Fruit fly (Drosophila melanogaster) whole organism, embryonic: ENCODE data around the gene svp.
A peak's percentile ranks its signal among the peaks of the same experiment; 100 is the strongest.

Experiments
- ATbp ChIP-seq: fragments of 200-800 bp; sonication (Bioruptor generic); optimal IDR thresholded peaks from 2 replicates; lab custom pipeline; 2017; ENCODE audit warnings: missing biosample characterization, mild to moderate bottlenecking, missing genetic modification characterization, missing genetic modification reagents
- Atf3 ChIP-seq: fragments of 200-800 bp; sonication (Bioruptor generic); optimal IDR thresholded peaks from 3 replicates; lab custom pipeline; 2016; ENCODE audit warnings: missing biosample characterization, missing genetic modification characterization
- B-H2 ChIP-seq: fragments of 200-800 bp; sonication (Bioruptor generic); optimal IDR thresholded peaks from 2 replicates; lab custom pipeline; 2018; ENCODE audit warnings: missing biosample characterization, mild to moderate bottlenecking, missing genetic modification characterization
- BEAF-32 ChIP-seq: fragments of 200-800 bp; sonication (Bioruptor generic); optimal IDR thresholded peaks from 3 replicates; lab custom pipeline; 2017; ENCODE audit warnings: missing biosample characterization, missing genetic modification characterization, mild to moderate bottlenecking, moderate library complexity, missing genetic modification reagents
- Bgb ChIP-seq: fragments of 200-800 bp; sonication (Bioruptor generic); IDR thresholded peaks from 2 replicates; pipeline ENCODE4 v1.3.6; 2022; ENCODE audit warnings: missing biosample characterization, missing genetic modification characterization; ENCODE audit not compliant: partially characterized antibody
- BtbVII ChIP-seq: fragments of 200-800 bp; sonication (Bioruptor generic); optimal IDR thresholded peaks from 3 replicates; lab custom pipeline; 2017; ENCODE audit warnings: missing biosample characterization, mild to moderate bottlenecking, missing genetic modification characterization
- CG10462 ChIP-seq: fragments of 200-800 bp; sonication (Bioruptor generic); optimal IDR thresholded peaks from 2 replicates; lab custom pipeline; 2016; ENCODE audit warnings: missing biosample characterization, missing genetic modification characterization
- CG10959 ChIP-seq: fragments of 200-800 bp; sonication (Bioruptor generic); IDR thresholded peaks from 2 replicates; pipeline ENCODE4 v1.3.6; 2022; ENCODE audit warnings: missing biosample characterization, missing genetic modification characterization
- CG11247 ChIP-seq: fragments of 200-800 bp; sonication (Bioruptor generic); IDR thresholded peaks from 2 replicates; pipeline ENCODE4 v1.3.6; 2022; ENCODE audit warnings: missing biosample characterization, missing genetic modification characterization
- CG11456 ChIP-seq: fragments of 200-800 bp; sonication (Bioruptor generic); IDR thresholded peaks from 3 replicates; pipeline ENCODE4 v1.3.6; 2022; ENCODE audit warnings: missing biosample characterization, missing genetic modification characterization
- CG12769 ChIP-seq: fragments of 200-800 bp; sonication (Bioruptor generic); optimal IDR thresholded peaks from 2 replicates; lab custom pipeline; 2019; ENCODE audit warnings: missing biosample characterization, mild to moderate bottlenecking, missing genetic modification characterization, moderate library complexity
- CG14667 ChIP-seq: fragments of 200-800 bp; sonication (Bioruptor generic); IDR thresholded peaks from 2 replicates; pipeline ENCODE4 v1.3.6; 2022; ENCODE audit warnings: missing biosample characterization, missing genetic modification characterization
- CG1529 ChIP-seq: fragments of 200-800 bp; sonication (Bioruptor generic); optimal IDR thresholded peaks from 3 replicates; lab custom pipeline; 2018; ENCODE audit warnings: missing biosample characterization, missing genetic modification characterization
- CG17359 ChIP-seq: fragments of 200-800 bp; sonication (Bioruptor generic); optimal IDR thresholded peaks from 3 replicates; lab custom pipeline; 2018; ENCODE audit warnings: missing biosample characterization, mild to moderate bottlenecking, missing genetic modification characterization, moderate library complexity
- CG17829 ChIP-seq: fragments of 200-800 bp; optimal IDR thresholded peaks from 2 replicates; lab custom pipeline; 2019; ENCODE audit warnings: missing biosample characterization, mild to moderate bottlenecking, missing genetic modification characterization, moderate library complexity
- CG2120 ChIP-seq: fragments of 200-800 bp; sonication (Bioruptor generic); optimal IDR thresholded peaks from 3 replicates; lab custom pipeline; 2016; ENCODE audit warnings: missing biosample characterization, missing genetic modification characterization
- CG32772 ChIP-seq: fragments of 200-800 bp; sonication (Bioruptor generic); IDR thresholded peaks from 2 replicates; pipeline ENCODE4 v1.3.6; 2022; ENCODE audit warnings: missing biosample characterization, missing genetic modification characterization
- CG34224 ChIP-seq: fragments of 200-800 bp; sonication (Bioruptor generic); IDR thresholded peaks from 3 replicates; pipeline ENCODE4 v1.3.6; 2022; ENCODE audit warnings: missing biosample characterization, missing genetic modification characterization; ENCODE audit not compliant: partially characterized antibody
- CG4404 ChIP-seq: fragments of 200-800 bp; sonication (Bioruptor generic); IDR thresholded peaks from 2 replicates; pipeline ENCODE4 v1.3.6; 2022; ENCODE audit warnings: missing biosample characterization, missing genetic modification characterization
- CG4617 ChIP-seq: fragments of 200-800 bp; sonication (Bioruptor generic); optimal IDR thresholded peaks from 3 replicates; lab custom pipeline; 2016; ENCODE audit warnings: missing biosample characterization, missing genetic modification characterization, borderline replicate concordance
- CG6765 ChIP-seq: fragments of 200-800 bp; sonication (Bioruptor generic); optimal IDR thresholded peaks from 3 replicates; lab custom pipeline; 2017; ENCODE audit warnings: missing biosample characterization, mild to moderate bottlenecking, missing genetic modification characterization
- CG6813 ChIP-seq: fragments of 200-800 bp; sonication (Bioruptor generic); optimal IDR thresholded peaks from 2 replicates; lab custom pipeline; 2017; ENCODE audit warnings: missing biosample characterization, missing genetic modification characterization, mild to moderate bottlenecking, moderate library complexity, missing genetic modification reagents
- CG7963 ChIP-seq: fragments of 200-800 bp; sonication (Bioruptor generic); IDR thresholded peaks from 3 replicates; pipeline ENCODE4 v1.3.6; 2022; ENCODE audit warnings: missing biosample characterization, missing genetic modification characterization; ENCODE audit not compliant: partially characterized antibody
- CG8478 ChIP-seq: fragments of >200 bp; optimal IDR thresholded peaks from 2 replicates; lab custom pipeline; 2018
- CkIIα-i1 ChIP-seq: fragments of 200-800 bp; sonication (Bioruptor generic); IDR thresholded peaks from 2 replicates; pipeline ENCODE4 v1.3.6; 2022; ENCODE audit warnings: missing biosample characterization, missing genetic modification characterization
- D ChIP-seq, 2 experiments: fragments of 200-800 bp in 1 of 2; fragments of >200 bp in 1 of 2; sonication (Bioruptor generic) in 1 of 2; optimal IDR thresholded peaks; 2 replicates in 1 of 2; 3 replicates in 1 of 2; lab custom pipeline; 2017; ENCODE audit warnings: mild to moderate bottlenecking in 1 of 2, missing biosample characterization in 1 of 2, missing genetic modification characterization in 1 of 2, missing genetic modification reagents in 1 of 2
- Dfd ChIP-seq, 2 experiments: fragments of >200 bp; optimal IDR thresholded peaks; 2 replicates each; lab custom pipeline; 2017; ENCODE audit warnings: missing biosample characterization in 2 of 2, missing genetic modification characterization in 2 of 2
- Dll ChIP-seq: fragments of 200-800 bp; sonication (Bioruptor generic); IDR thresholded peaks from 4 replicates; pipeline ENCODE4 v1.3.6; 2022; ENCODE audit warnings: missing biosample characterization, missing genetic modification characterization; ENCODE audit not compliant: partially characterized antibody
- E2f1 ChIP-seq: fragments of 200-800 bp; sonication (Bioruptor generic); IDR thresholded peaks from 2 replicates; pipeline ENCODE4 v1.3.6; 2022; ENCODE audit warnings: missing biosample characterization, missing genetic modification characterization
- HLH54F ChIP-seq: fragments of 200-800 bp; sonication (Bioruptor generic); optimal IDR thresholded peaks from 3 replicates; lab custom pipeline; 2016; ENCODE audit warnings: missing biosample characterization, missing genetic modification characterization
- Mes4 ChIP-seq: fragments of 200-800 bp; sonication (Bioruptor generic); optimal IDR thresholded peaks from 2 replicates; lab custom pipeline; 2016; ENCODE audit warnings: missing biosample characterization, missing genetic modification characterization
- Myb ChIP-seq: fragments of 200-800 bp; sonication (Bioruptor generic); optimal IDR thresholded peaks from 2 replicates; lab custom pipeline; 2016; ENCODE audit warnings: missing biosample characterization, missing genetic modification characterization
- Poxn ChIP-seq: fragments of 200-800 bp; sonication (Bioruptor generic); IDR thresholded peaks from 2 replicates; pipeline ENCODE4 v1.3.6; 2022; ENCODE audit warnings: missing biosample characterization, missing genetic modification characterization
- Scr ChIP-seq: fragments of 200-800 bp; sonication (Bioruptor generic); IDR thresholded peaks from 2 replicates; pipeline ENCODE4 v1.3.6; 2022; ENCODE audit warnings: missing biosample characterization, missing genetic modification characterization; ENCODE audit not compliant: partially characterized antibody
- TFAM ChIP-seq: fragments of 200-800 bp; sonication (Bioruptor generic); optimal IDR thresholded peaks from 2 replicates; lab custom pipeline; 2017; ENCODE audit warnings: missing biosample characterization, missing genetic modification characterization, inconsistent platforms
- ato ChIP-seq: fragments of 200-800 bp; sonication (Bioruptor generic); IDR thresholded peaks from 2 replicates; pipeline ENCODE4 v1.3.6; 2022; ENCODE audit warnings: missing biosample characterization, missing genetic modification characterization; ENCODE audit not compliant: partially characterized antibody
- cad ChIP-seq: fragments of >200 bp; optimal IDR thresholded peaks from 2 replicates; lab custom pipeline; 2017; ENCODE audit warnings: missing biosample characterization, missing genetic modification characterization
- chinmo ChIP-seq: fragments of 200-800 bp; sonication (Bioruptor generic); IDR thresholded peaks from 4 replicates; pipeline ENCODE4 v1.3.6; 2022; ENCODE audit warnings: missing biosample characterization, missing genetic modification characterization; ENCODE audit not compliant: partially characterized antibody
- dimm ChIP-seq: fragments of 200-800 bp; sonication (Bioruptor generic); IDR thresholded peaks from 2 replicates; pipeline ENCODE4 v1.3.6; 2022; ENCODE audit warnings: missing biosample characterization, missing genetic modification characterization
- emc ChIP-seq: fragments of 200-800 bp; sonication (Bioruptor generic); optimal IDR thresholded peaks from 2 replicates; lab custom pipeline; 2016; ENCODE audit warnings: missing biosample characterization, missing genetic modification characterization
- klu ChIP-seq: fragments of 200-800 bp; sonication (Bioruptor generic); IDR thresholded peaks from 2 replicates; pipeline ENCODE4 v1.3.6; 2022; ENCODE audit warnings: missing biosample characterization, missing genetic modification characterization
- pzg ChIP-seq: fragments of 200-800 bp; sonication (Bioruptor generic); optimal IDR thresholded peaks from 3 replicates; lab custom pipeline; 2018; ENCODE audit warnings: missing biosample characterization, mild to moderate bottlenecking, missing genetic modification characterization, moderate library complexity
- salm ChIP-seq: fragments of 200-800 bp; sonication (Bioruptor generic); optimal IDR thresholded peaks from 2 replicates; lab custom pipeline; 2018; ENCODE audit warnings: missing biosample characterization, mild to moderate bottlenecking, missing genetic modification characterization
- sens-2 ChIP-seq: fragments of 200-800 bp; sonication (Bioruptor generic); IDR thresholded peaks from 2 replicates; pipeline ENCODE4 v1.3.6; 2022; ENCODE audit warnings: missing biosample characterization, missing genetic modification characterization
- sisA ChIP-seq: fragments of 200-800 bp; sonication (Bioruptor generic); IDR thresholded peaks from 2 replicates; pipeline ENCODE4 v1.3.6; 2022; ENCODE audit warnings: missing biosample characterization, missing genetic modification characterization
- tgo ChIP-seq: fragments of 200-800 bp; sonication (Bioruptor generic); IDR thresholded peaks from 3 replicates; pipeline ENCODE4 v1.3.6; 2022; ENCODE audit warnings: missing biosample characterization, missing genetic modification characterization
- tx ChIP-seq: fragments of 200-800 bp; sonication (Bioruptor generic); optimal IDR thresholded peaks from 2 replicates; lab custom pipeline; 2016; ENCODE audit warnings: missing biosample characterization, missing genetic modification characterization
- unc-4 ChIP-seq: fragments of 200-800 bp; sonication (Bioruptor generic); IDR thresholded peaks from 2 replicates; pipeline ENCODE4 v1.3.6; 2022; ENCODE audit warnings: missing biosample characterization, missing genetic modification characterization; ENCODE audit not compliant: partially characterized antibody
- usp ChIP-seq: fragments of >200 bp; optimal IDR thresholded peaks from 2 replicates; lab custom pipeline; 2017; ENCODE audit warnings: missing biosample characterization, missing genetic modification characterization
- vvl ChIP-seq: fragments of 200-800 bp; sonication (Bioruptor generic); IDR thresholded peaks from 2 replicates; pipeline ENCODE4 v1.3.6; 2022; ENCODE audit warnings: missing biosample characterization, missing genetic modification characterization
- yki ChIP-seq: fragments of >200 bp; optimal IDR thresholded peaks from 3 replicates; lab custom pipeline; 2018
- zf30C ChIP-seq: fragments of 200-800 bp; sonication (Bioruptor generic); optimal IDR thresholded peaks from 3 replicates; lab custom pipeline; 2018; ENCODE audit warnings: missing biosample characterization, mild to moderate bottlenecking, missing genetic modification characterization

Gene svp

dm6 chr3R:12219497-12219896 lies 39.0 kb upstream of the svp start, which contains the start of gene Cog1 (continued):
- peak; percentile 55; the same call in 1 of the 2 replicates for TF ChIP-seq ato (GFP tag; lab: Robert Waterston, UW)
- no peak for TF ChIP-seq CkIIα-i1 (GFP tag; lab: Robert Waterston, UW)
- no peak for TF ChIP-seq usp (GFP tag; lab: Kevin White, UChicago)
- TF ChIP-seq zf30C (GFP tag; lab: Kevin White, UChicago): no peak
- no peak for TF ChIP-seq HLH54F (GFP tag; lab: Kevin White, UChicago)
- no peak for TF ChIP-seq yki (lab: Kevin White, UChicago)
- TF ChIP-seq CG6765: no peak
- TF ChIP-seq CG4404: no peak
- TF ChIP-seq CG34224: peak; percentile 79
- TF ChIP-seq CG2120 (GFP tag; lab: Kevin White, UChicago): no peak
- TF ChIP-seq salm (tag; lab: Kevin White, UChicago): no peak
- TF ChIP-seq unc-4 (GFP tag; lab: Robert Waterston, UW): peak; percentile 80
- no peak for TF ChIP-seq vvl (GFP tag; lab: Robert Waterston, UW)
- TF ChIP-seq CG17359: no peak
- TF ChIP-seq CG8478 (lab: Kevin White, UChicago): no peak
- no peak for TF ChIP-seq cad
- no peak for TF ChIP-seq CG11247 (GFP tag; lab: Robert Waterston, UW)
- TF ChIP-seq BtbVII: no peak
- peak; percentile 70 for TF ChIP-seq Bgb (GFP tag; lab: Robert Waterston, UW)
- TF ChIP-seq tx (GFP tag; lab: Kevin White, UChicago): no peak
- peak; percentile 42 for TF ChIP-seq pzg (GFP tag; lab: Kevin White, UChicago)
- TF ChIP-seq klu (GFP tag; lab: Robert Waterston, UW): no peak
- TF ChIP-seq B-H2: no peak
- TF ChIP-seq Poxn (GFP tag; lab: Robert Waterston, UW): no peak
- no peak for TF ChIP-seq dimm (GFP tag; lab: Robert Waterston, UW)
- TF ChIP-seq CG1529: no peak
- peak; percentile 39; the same call in 2 of the 3 replicates for TF ChIP-seq CG7963
- TF ChIP-seq Mes4: no peak
- TF ChIP-seq Dfd (GFP tag; optimal IDR thresholded peaks at IDR 0.05; lab: Kevin White, UChicago): no peak
- TF ChIP-seq CG12769 (tag; lab: Kevin White, UChicago): no peak
- TF ChIP-seq CG6813 (GFP tag; lab: Kevin White, UChicago): no peak
- TF ChIP-seq E2f1 (GFP tag; lab: Robert Waterston, UW): no peak
- TF ChIP-seq CG11456: no peak
- TF ChIP-seq emc (GFP tag; lab: Kevin White, UChicago): no peak
- TF ChIP-seq CG10959 (GFP tag; lab: Robert Waterston, UW): no peak
- TF ChIP-seq TFAM (GFP tag; lab: Kevin White, UChicago): no peak
- no peak for TF ChIP-seq CG32772
- no peak for TF ChIP-seq Atf3 (GFP tag; lab: Kevin White, UChicago)
- TF ChIP-seq CG17829 (tag; lab: Kevin White, UChicago): no peak
- TF ChIP-seq sens-2 (GFP tag; lab: Robert Waterston, UW): no peak
- peak; percentile 72 for TF ChIP-seq BEAF-32 (GFP tag; lab: Kevin White, UChicago)
- no peak for TF ChIP-seq D (optimal IDR thresholded peaks at IDR 0.05; lab: Kevin White, UChicago)
- TF ChIP-seq D (GFP tag; optimal IDR thresholded peaks at IDR 0.05; lab: Kevin White, UChicago): no peak
- peak; percentile 78 for TF ChIP-seq Scr (GFP tag; lab: Robert Waterston, UW)
- TF ChIP-seq tgo (GFP tag; lab: Robert Waterston, UW): no peak
- TF ChIP-seq Dll (GFP tag; lab: Robert Waterston, UW): peak; percentile 84
- no peak for TF ChIP-seq CG10462
- no peak for TF ChIP-seq CG14667 (GFP tag; lab: Robert Waterston, UW)
- peak; percentile 72 for TF ChIP-seq Myb (GFP tag; lab: Kevin White, UChicago)
- 0 out of 4 replicates have a peak, but pooled peaks have one; percentile 37 for TF ChIP-seq chinmo
- no peak for TF ChIP-seq CG4617 (GFP tag; lab: Kevin White, UChicago)
- no peak for TF ChIP-seq sisA
- no peak for TF ChIP-seq ATbp
